Fruit fly (Drosophila melanogaster) whole organism, embryonic: Measurements from ENCODE around the gene CG15155.

ENCODE experiments used
- CG10147 ChIP-seq: fragments of 200-800 bp; sonication (Bioruptor generic); optimal IDR thresholded peaks from 2 replicates; lab custom pipeline; 2019; ENCODE audit warnings: missing biosample characterization, mild to moderate bottlenecking, missing genetic modification characterization, moderate library complexity
- CG1024 ChIP-seq: fragments of 200-800 bp; sonication (Bioruptor generic); IDR thresholded peaks from 2 replicates; pipeline ENCODE4 v1.3.6; 2022; ENCODE audit warnings: missing biosample characterization, missing genetic modification characterization
- CG10565 ChIP-seq: fragments of 200-800 bp; sonication (Bioruptor generic); optimal IDR thresholded peaks from 3 replicates; lab custom pipeline; 2016; ENCODE audit warnings: missing biosample characterization, mild to moderate bottlenecking, missing genetic modification characterization
- CG12071 ChIP-seq: fragments of 200-800 bp; sonication (Bioruptor generic); optimal IDR thresholded peaks from 3 replicates; lab custom pipeline; 2018; ENCODE audit warnings: missing biosample characterization, mild to moderate bottlenecking, missing genetic modification characterization
- CG12155 ChIP-seq: fragments of 200-800 bp; sonication (Bioruptor generic); optimal IDR thresholded peaks from 3 replicates; lab custom pipeline; 2016; ENCODE audit warnings: missing biosample characterization, missing genetic modification characterization
- CG12391 ChIP-seq: fragments of 200-800 bp; sonication (Bioruptor generic); optimal IDR thresholded peaks from 3 replicates; lab custom pipeline; 2018; ENCODE audit warnings: missing biosample characterization, mild to moderate bottlenecking, missing genetic modification characterization, moderate library complexity
- CG12942 ChIP-seq: fragments of 200-800 bp; sonication (Bioruptor generic); optimal IDR thresholded peaks from 3 replicates; lab custom pipeline; 2016; ENCODE audit warnings: missing biosample characterization, missing genetic modification characterization
- CG14667 ChIP-seq: fragments of 200-800 bp; sonication (Bioruptor generic); IDR thresholded peaks from 2 replicates; pipeline ENCODE4 v1.3.6; 2022; ENCODE audit warnings: missing biosample characterization, missing genetic modification characterization
- CG14965 ChIP-seq: fragments of 200-800 bp; sonication (Bioruptor generic); optimal IDR thresholded peaks from 2 replicates; lab custom pipeline; 2016; ENCODE audit warnings: missing biosample characterization, missing genetic modification characterization, borderline replicate concordance
- CG1602 ChIP-seq: fragments of 200-800 bp; sonication (Bioruptor generic); optimal IDR thresholded peaks from 3 replicates; lab custom pipeline; 2016; ENCODE audit warnings: missing biosample characterization, missing genetic modification characterization
- CG1792 ChIP-seq: fragments of 200-800 bp; sonication (Bioruptor generic); optimal IDR thresholded peaks from 2 replicates; lab custom pipeline; 2016; ENCODE audit warnings: missing biosample characterization, missing genetic modification characterization
- CG18011 ChIP-seq: fragments of 200-800 bp; sonication (Bioruptor generic); optimal IDR thresholded peaks from 2 replicates; lab custom pipeline; 2017; ENCODE audit warnings: missing biosample characterization, missing genetic modification characterization, mild to moderate bottlenecking, moderate library complexity, missing genotype
- CG1832 ChIP-seq: fragments of 200-800 bp; sonication (Bioruptor generic); optimal IDR thresholded peaks from 2 replicates; lab custom pipeline; 2017; ENCODE audit warnings: missing biosample characterization, mild to moderate bottlenecking, missing genetic modification characterization, inconsistent platforms
- CG2116 ChIP-seq: fragments of 200-800 bp; sonication (Bioruptor generic); optimal IDR thresholded peaks from 3 replicates; lab custom pipeline; 2018; ENCODE audit warnings: missing biosample characterization, mild to moderate bottlenecking, missing genetic modification characterization
- CG2129 ChIP-seq: fragments of 200-800 bp; sonication (Bioruptor generic); IDR thresholded peaks from 2 replicates; pipeline ENCODE4 v1.3.6; 2022; ENCODE audit warnings: missing biosample characterization, missing genetic modification characterization; ENCODE audit not compliant: partially characterized antibody
- CG2678 ChIP-seq: fragments of 200-800 bp; sonication (Bioruptor generic); optimal IDR thresholded peaks from 3 replicates; lab custom pipeline; 2019; ENCODE audit warnings: missing biosample characterization, mild to moderate bottlenecking, missing genetic modification characterization, moderate library complexity
- CG2889 ChIP-seq: fragments of 200-800 bp; sonication (Bioruptor generic); IDR thresholded peaks from 3 replicates; pipeline ENCODE4 v1.3.6; 2022; ENCODE audit warnings: missing biosample characterization, missing genetic modification characterization
- CG3838 ChIP-seq: fragments of 200-800 bp; sonication (Bioruptor generic); optimal IDR thresholded peaks from 3 replicates; lab custom pipeline; 2016; ENCODE audit warnings: missing biosample characterization, missing genetic modification characterization
- CG4707 ChIP-seq: fragments of 200-800 bp; sonication (Bioruptor generic); optimal IDR thresholded peaks from 2 replicates; lab custom pipeline; 2018; ENCODE audit warnings: missing biosample characterization, mild to moderate bottlenecking, missing genetic modification characterization, moderate library complexity
- CG4730 ChIP-seq: fragments of 200-800 bp; sonication (Bioruptor generic); IDR thresholded peaks from 2 replicates; pipeline ENCODE4 v1.3.6; 2022; ENCODE audit warnings: missing biosample characterization, missing genetic modification characterization
- CG5953 ChIP-seq: fragments of 200-800 bp; sonication (Bioruptor generic); IDR thresholded peaks from 2 replicates; pipeline ENCODE4 v1.3.6; 2022; ENCODE audit warnings: missing biosample characterization, missing genetic modification characterization
- CG6272 ChIP-seq: fragments of 200-800 bp; sonication (Bioruptor generic); IDR thresholded peaks from 2 replicates; pipeline ENCODE4 v1.3.6; 2022; ENCODE audit warnings: missing biosample characterization, missing genetic modification characterization
- CG6765 ChIP-seq: fragments of 200-800 bp; sonication (Bioruptor generic); optimal IDR thresholded peaks from 3 replicates; lab custom pipeline; 2017; ENCODE audit warnings: missing biosample characterization, mild to moderate bottlenecking, missing genetic modification characterization
- CTCF ChIP-seq: fragments of 200-800 bp; sonication (Bioruptor generic); optimal IDR thresholded peaks from 2 replicates; lab custom pipeline; 2017; ENCODE audit warnings: missing biosample characterization, mild to moderate bottlenecking, missing genetic modification characterization, moderate library complexity
- Dad ChIP-seq: fragments of 200-800 bp; sonication (Bioruptor generic); optimal IDR thresholded peaks from 3 replicates; lab custom pipeline; 2016; ENCODE audit warnings: missing biosample characterization, missing genetic modification characterization
- Hey ChIP-seq: fragments of 200-800 bp; sonication (Bioruptor generic); optimal IDR thresholded peaks from 3 replicates; lab custom pipeline; 2018; ENCODE audit warnings: missing biosample characterization, mild to moderate bottlenecking, missing genetic modification characterization
- Kr ChIP-seq: fragments of 200-800 bp; sonication (Bioruptor generic); optimal IDR thresholded peaks from 2 replicates; lab custom pipeline; 2017; ENCODE audit warnings: missing biosample characterization, mild to moderate bottlenecking, missing genetic modification characterization
- Max ChIP-seq: fragments of 200-800 bp; sonication (Bioruptor generic); optimal IDR thresholded peaks from 2 replicates; lab custom pipeline; 2016; ENCODE audit warnings: missing biosample characterization, mild to moderate bottlenecking, missing genetic modification characterization
- Myb ChIP-seq: fragments of 200-800 bp; sonication (Bioruptor generic); optimal IDR thresholded peaks from 2 replicates; lab custom pipeline; 2016; ENCODE audit warnings: missing biosample characterization, missing genetic modification characterization
- Neu2 ChIP-seq: fragments of 200-800 bp; sonication (Bioruptor generic); optimal IDR thresholded peaks from 3 replicates; lab custom pipeline; 2016; ENCODE audit warnings: missing biosample characterization, missing genetic modification characterization, borderline replicate concordance
- Pdp1 ChIP-seq, 2 experiments: fragments of 200-800 bp; sonication (Bioruptor generic); optimal IDR thresholded peaks; 3 replicates each; lab custom pipeline; 2016; ENCODE audit warnings: missing biosample characterization in 2 of 2, missing genetic modification characterization in 2 of 2, mild to moderate bottlenecking in 1 of 2, moderate library complexity in 1 of 2
- Sry-β ChIP-seq: fragments of 200-800 bp; sonication (Bioruptor generic); optimal IDR thresholded peaks from 2 replicates; lab custom pipeline; 2018; ENCODE audit warnings: missing biosample characterization, mild to moderate bottlenecking, missing genetic modification characterization, moderate library complexity
- Vsx1 ChIP-seq: fragments of 200-800 bp; sonication (Bioruptor generic); optimal IDR thresholded peaks from 2 replicates; lab custom pipeline; 2017; ENCODE audit warnings: missing biosample characterization, mild to moderate bottlenecking, missing genetic modification characterization, missing genetic modification reagents
- br ChIP-seq: fragments of >200 bp; optimal IDR thresholded peaks from 2 replicates; lab custom pipeline; 2017
- crol ChIP-seq: fragments of 200-800 bp; sonication (Bioruptor generic); IDR thresholded peaks from 2 replicates; pipeline ENCODE4 v1.3.6; 2022; ENCODE audit warnings: missing biosample characterization, missing genetic modification characterization
- fru ChIP-seq: fragments of >200 bp; optimal IDR thresholded peaks from 2 replicates; lab custom pipeline; 2017
- h ChIP-seq: fragments of >200 bp; optimal IDR thresholded peaks from 2 replicates; lab custom pipeline; 2017
- hth ChIP-seq: fragments of >200 bp; optimal IDR thresholded peaks from 2 replicates; lab custom pipeline; 2017; ENCODE audit warnings: inconsistent platforms
- jing ChIP-seq: fragments of 200-800 bp; sonication (Bioruptor generic); optimal IDR thresholded peaks from 2 replicates; lab custom pipeline; 2018; ENCODE audit warnings: missing biosample characterization, mild to moderate bottlenecking, missing genetic modification characterization
- kay ChIP-seq: fragments of 200-800 bp; sonication (Bioruptor generic); optimal IDR thresholded peaks from 2 replicates; lab custom pipeline; 2016; ENCODE audit warnings: missing biosample characterization, missing genetic modification characterization
- lab ChIP-seq: fragments of 200-800 bp; sonication (Bioruptor generic); optimal IDR thresholded peaks from 3 replicates; lab custom pipeline; 2017; ENCODE audit warnings: missing biosample characterization, missing genetic modification characterization, mild to moderate bottlenecking, moderate library complexity, missing genetic modification reagents
- lov ChIP-seq, 2 experiments: fragments of 200-800 bp in 1 of 2; fragments of >200 bp in 1 of 2; sonication (Bioruptor generic) in 1 of 2; IDR thresholded peaks in 1 of 2; optimal IDR thresholded peaks in 1 of 2; 2 replicates in 1 of 2; 3 replicates in 1 of 2; pipeline versions ENCODE4 v1.3.6 to Lab custom; 2017 to 2022; ENCODE audit warnings: missing biosample characterization in 1 of 2, missing genetic modification characterization in 1 of 2
- scrt ChIP-seq: fragments of 200-800 bp; sonication (Bioruptor generic); optimal IDR thresholded peaks from 2 replicates; lab custom pipeline; 2018; ENCODE audit warnings: missing biosample characterization, mild to moderate bottlenecking, missing genetic modification characterization, moderate library complexity
- sima ChIP-seq: fragments of 200-800 bp; sonication (Bioruptor generic); optimal IDR thresholded peaks from 2 replicates; lab custom pipeline; 2016; ENCODE audit warnings: missing biosample characterization, missing genetic modification characterization
- slp2 ChIP-seq: fragments of 200-800 bp; sonication (Bioruptor generic); optimal IDR thresholded peaks from 2 replicates; lab custom pipeline; 2016; ENCODE audit warnings: missing biosample characterization, missing genetic modification characterization
- sob ChIP-seq: fragments of 200-800 bp; sonication (Bioruptor generic); IDR thresholded peaks from 2 replicates; pipeline ENCODE4 v1.3.6; 2022; ENCODE audit warnings: missing biosample characterization, missing genetic modification characterization
- tap ChIP-seq: fragments of 200-800 bp; optimal IDR thresholded peaks from 3 replicates; lab custom pipeline; 2019; ENCODE audit warnings: missing biosample characterization, mild to moderate bottlenecking, missing genetic modification characterization, moderate library complexity
- tll ChIP-seq, 2 experiments: fragments of 200-800 bp in 1 of 2; fragments of >200 bp in 1 of 2; sonication (Bioruptor generic) in 1 of 2; optimal IDR thresholded peaks; 2 replicates each; lab custom pipeline; 2017 to 2019; ENCODE audit warnings: missing biosample characterization in 2 of 2, missing genetic modification characterization in 2 of 2, mild to moderate bottlenecking in 1 of 2, moderate library complexity in 1 of 2
- vfl ChIP-seq: fragments of 200-800 bp; sonication (Bioruptor generic); optimal IDR thresholded peaks from 2 replicates; lab custom pipeline; 2016; ENCODE audit warnings: missing biosample characterization, missing genetic modification characterization
- wek ChIP-seq: fragments of 200-800 bp; sonication (Bioruptor generic); optimal IDR thresholded peaks from 3 replicates; lab custom pipeline; 2018; ENCODE audit warnings: missing biosample characterization, mild to moderate bottlenecking, missing genetic modification characterization, moderate library complexity

Gene CG15155

dm6 chr2L:18122920-18123319 lies 31.7 kb upstream of the CG15155 start:
- TF ChIP-seq jing (GFP tag; lab: Kevin White, UChicago) (no peak), scrt (GFP tag; lab: Kevin White, UChicago) (no peak), lov (optimal IDR thresholded peaks at IDR 0.05; lab: Kevin White, UChicago) (no peak), lov (GFP tag; IDR thresholded peaks at IDR 0.05; lab: Robert Waterston, UW) (no peak), CG1792 (GFP tag; lab: Kevin White, UChicago) (no peak), CG14667 (GFP tag; lab: Robert Waterston, UW) (no peak), CG5953 (no peak), CG2889 (no peak), slp2 (GFP tag; lab: Kevin White, UChicago) (no peak), CG6272 (GFP tag; lab: Robert Waterston, UW) (no peak), CG2678 (tag; lab: Kevin White, UChicago) (no peak), CG1832 (GFP tag; lab: Kevin White, UChicago) (no peak), CG4730 (no peak), lab (GFP tag; lab: Kevin White, UChicago) (no peak), Kr (GFP tag; lab: Kevin White, UChicago) (no peak), sob (no peak), Pdp1 (GFP tag; optimal IDR thresholded peaks at IDR 0.05; lab: Kevin White, UChicago) (no peak), Hey (no peak), Dad (GFP tag; lab: Kevin White, UChicago) (no peak), wek (GFP tag; lab: Kevin White, UChicago) (no peak), fru (lab: Kevin White, UChicago) (no peak)

dm6 chr2L:18125649-18126048 lies 29.0 kb upstream of the CG15155 start, which contains the start of gene Grl36b:
Grl36b (minus strand) TSS chr2L:18125749.
- no peak for TF ChIP-seq CG18011 (GFP tag; lab: Kevin White, UChicago)
- no peak for TF ChIP-seq kay (GFP tag; lab: Kevin White, UChicago)
- TF ChIP-seq CG12155 (GFP tag; lab: Kevin White, UChicago), result no peak
- TF ChIP-seq h (lab: Kevin White, UChicago), result no peak

dm6 chr2L:18134615-18135014 lies 20.0 kb upstream of the CG15155 start:
- TF ChIP-seq CG2116 (no peak), CG14965 (GFP tag; lab: Kevin White, UChicago) (no peak), CG10565 (no peak), br (lab: Kevin White, UChicago) (no peak), CG1602 (GFP tag; lab: Kevin White, UChicago) (no peak), CG2129 (GFP tag; lab: Robert Waterston, UW) (no peak), Max (GFP tag; lab: Kevin White, UChicago) (no peak), Neu2 (GFP tag; lab: Kevin White, UChicago) (no peak), Dad (GFP tag; lab: Kevin White, UChicago) (no peak), CG10147 (GFP tag; lab: Kevin White, UChicago) (no peak), Vsx1 (no peak), Myb (no peak), CG12071 (GFP tag; lab: Kevin White, UChicago) (no peak), CTCF (GFP tag; lab: Kevin White, UChicago) (no peak), CG1024 (GFP tag; lab: Robert Waterston, UW) (no peak)

DNA sequence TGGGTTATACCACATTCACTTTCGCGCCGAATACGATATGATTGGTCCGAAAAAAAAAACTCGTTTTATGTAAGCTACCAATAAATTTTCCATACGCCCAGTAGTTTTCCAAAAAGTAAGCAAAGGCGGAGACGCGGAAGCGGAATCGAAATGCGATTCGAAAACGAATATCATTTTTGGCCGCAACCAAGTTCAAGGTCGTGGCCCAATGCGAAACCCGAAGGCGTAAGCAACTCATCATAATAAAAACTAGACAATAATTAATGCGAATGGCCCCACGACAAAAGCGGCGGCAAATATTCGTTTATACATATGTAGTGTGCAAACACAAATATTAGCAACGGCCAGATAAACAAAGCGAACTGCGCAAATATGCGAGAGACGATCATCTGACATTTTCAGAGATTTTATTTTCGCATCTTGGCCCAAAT lies 18.2 kb upstream of the CG15155 start:
- no peak for TF ChIP-seq crol (GFP tag; lab: Robert Waterston, UW)
- no peak for TF ChIP-seq CG3838 (GFP tag; lab: Kevin White, UChicago)
- no peak for TF ChIP-seq CG12942
- TF ChIP-seq hth (lab: Kevin White, UChicago), result no peak
- TF ChIP-seq sima (GFP tag; lab: Kevin White, UChicago), result no peak
- no peak for TF ChIP-seq vfl (GFP tag; lab: Kevin White, UChicago)
- TF ChIP-seq CG12391 (tag; lab: Kevin White, UChicago), result no peak
- no peak for TF ChIP-seq Sry-β
- TF ChIP-seq CG4707 (GFP tag; lab: Kevin White, UChicago), result no peak
- TF ChIP-seq CG6765 (GFP tag; lab: Kevin White, UChicago), result peak; percentile 50
- no peak for TF ChIP-seq tap (tag; lab: Kevin White, UChicago)
- TF ChIP-seq tll (GFP tag; optimal IDR thresholded peaks at IDR 0.05; lab: Kevin White, UChicago), result no peak
